Worm (Caenorhabditis elegans): ENCODE results near the gene K07E3.2.
"Not testable (repeated sequence)": the region's sequence is repeated elsewhere in the genome, so short reads cannot be mapped to it uniquely, and the experiment has no call there.

DNA sequence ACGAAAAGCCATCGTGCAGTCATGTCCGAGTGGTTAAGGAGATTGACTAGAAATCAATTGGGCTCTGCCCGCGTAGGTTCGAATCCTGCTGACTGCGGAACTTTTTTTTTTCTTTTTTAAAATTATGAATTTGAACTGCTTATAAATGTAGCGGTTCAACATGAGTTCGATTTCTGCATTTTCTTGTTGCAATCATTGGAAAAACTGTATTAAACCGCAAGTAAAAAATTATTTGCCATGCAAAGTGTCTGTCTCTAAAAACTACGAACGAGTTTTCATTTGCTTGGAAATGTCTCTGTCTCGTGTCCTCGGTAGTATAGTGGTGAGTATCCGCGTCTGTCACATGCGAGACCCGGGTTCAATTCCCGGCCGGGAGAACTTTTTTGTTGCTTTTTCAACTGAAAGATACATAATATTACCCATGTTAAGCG lies 51.4 kb downstream of the K07E3.2 start:
- not testable (repeated sequence) for TF ChIP-seq ztf-4, nhr-11, unc-39 (tag; optimal IDR thresholded peaks at IDR 0.05)
